Worm (Caenorhabditis elegans) whole organism, midembryonic: ENCODE results near the gene F55B11.2.

Experiments
- T22C8.4 ChIP-seq: fragments of 200-800 bp; sonication (Bioruptor generic); IDR thresholded peaks from 2 replicates; pipeline ENCODE4 v1.3.6; 2022; ENCODE audit warnings: missing genetic modification characterization, missing compliant biosample characterization
- cog-1 ChIP-seq: sonication (generic microtip); optimal IDR thresholded peaks from 2 replicates; lab custom pipeline; 2016; ENCODE audit warnings: missing genetic modification characterization, missing compliant biosample characterization
- flt-1 ChIP-seq: fragments of 200-800 bp; sonication (Bioruptor generic); IDR thresholded peaks from 2 replicates; pipeline ENCODE4 v1.3.6; 2022; ENCODE audit warnings: missing genetic modification characterization, missing compliant biosample characterization
- klf-2 ChIP-seq: fragments of 200-800 bp; sonication (Bioruptor generic); conservative IDR thresholded peaks from 2 replicates; pipeline ENCODE4 v1.3.6; 2022; ENCODE audit warnings: missing genetic modification reagents, missing genetic modification characterization, missing compliant biosample characterization
- med-1 ChIP-seq: sonication (generic microtip); optimal IDR thresholded peaks from 2 replicates; lab custom pipeline; 2017; ENCODE audit warnings: missing genetic modification characterization, mild to moderate bottlenecking, missing compliant biosample characterization, antibody characterized with exemption, missing genetic modification reagents; ENCODE audit not compliant: insufficient read depth
- ref-1 ChIP-seq: fragments of 200-800 bp; sonication (Bioruptor generic); conservative IDR thresholded peaks from 2 replicates; pipeline ENCODE4 v1.3.6; 2022; ENCODE audit warnings: missing genetic modification reagents, missing genetic modification characterization, missing compliant biosample characterization
- tab-1 ChIP-seq: fragments of 200-800 bp; sonication (Bioruptor generic); IDR thresholded peaks from 2 replicates; pipeline ENCODE4 v1.3.6; 2022; ENCODE audit warnings: missing genetic modification characterization, missing compliant biosample characterization
- ztf-23 ChIP-seq: fragments of 200-800 bp; sonication (Bioruptor generic); IDR thresholded peaks from 2 replicates; pipeline ENCODE4 v1.3.6; 2022; ENCODE audit warnings: missing genetic modification reagents, missing genetic modification characterization, missing compliant biosample characterization
- ztf-29 ChIP-seq: fragments of 200-800 bp; sonication (Bioruptor generic); IDR thresholded peaks from 2 replicates; pipeline ENCODE4 v1.3.6; 2022; ENCODE audit warnings: missing genetic modification reagents, missing genetic modification characterization, missing compliant biosample characterization

F55B11.2 gene

ce11 chrIV:14395531-14395930 lies 27.6 kb downstream of the F55B11.2 start:
- TF ChIP-seq ref-1 (GFP tag; lab: Robert Waterston, UW) (no peak), klf-2 (GFP tag; lab: Robert Waterston, UW) (no peak), ztf-23 (GFP tag; lab: Robert Waterston, UW) (no peak), ztf-29 (GFP tag; lab: Robert Waterston, UW) (no peak), cog-1 (tag; lab: Kevin White, UChicago) (no peak), T22C8.4 (GFP tag; lab: Robert Waterston, UW) (no peak), flt-1 (GFP tag; lab: Robert Waterston, UW) (no peak), med-1 (GFP tag; lab: Kevin White, UChicago) (no peak), tab-1 (GFP tag; lab: Robert Waterston, UW) (no peak)

ce11 chrIV:14394812-14395211 lies 28.3 kb downstream of the F55B11.2 start:
- TF ChIP-seq ref-1 (GFP tag; lab: Robert Waterston, UW) (no peak), tab-1 (GFP tag; lab: Robert Waterston, UW) (no peak), flt-1 (GFP tag; lab: Robert Waterston, UW) (no peak)

- TF ChIP-seq cog-1 (tag; lab: Kevin White, UChicago) (no peak), med-1 (GFP tag; lab: Kevin White, UChicago) (no peak), ztf-29 (GFP tag; lab: Robert Waterston, UW) (no peak)
Observed at ce11 chrIV:14393838-14394237, 29.3 kb downstream of the F55B11.2 start, which contains the start of gene clc-8. TSS of gene clc-8 (plus strand) at chrIV:14394138.

ce11 chrIV:14391746-14392145 lies 31.3 kb downstream of the F55B11.2 start:
- TF ChIP-seq tab-1 (GFP tag; lab: Robert Waterston, UW) (no peak), flt-1 (GFP tag; lab: Robert Waterston, UW) (no peak), ref-1 (GFP tag; lab: Robert Waterston, UW) (no peak), cog-1 (tag; lab: Kevin White, UChicago) (no peak), med-1 (GFP tag; lab: Kevin White, UChicago) (no peak), ztf-29 (GFP tag; lab: Robert Waterston, UW) (no peak), T22C8.4 (GFP tag; lab: Robert Waterston, UW) (no peak)

ce11 chrIV:14391268-14391667 lies 31.8 kb downstream of the F55B11.2 start:
- no peak for TF ChIP-seq ztf-29 (GFP tag; lab: Robert Waterston, UW)
- no peak for TF ChIP-seq T22C8.4 (GFP tag; lab: Robert Waterston, UW)
- no peak for TF ChIP-seq ztf-23 (GFP tag; lab: Robert Waterston, UW)
- TF ChIP-seq med-1 (GFP tag; lab: Kevin White, UChicago): no peak
- TF ChIP-seq klf-2 (GFP tag; lab: Robert Waterston, UW): no peak
- no peak for TF ChIP-seq ref-1 (GFP tag; lab: Robert Waterston, UW)
- no peak for TF ChIP-seq flt-1 (GFP tag; lab: Robert Waterston, UW)
- TF ChIP-seq cog-1 (tag; lab: Kevin White, UChicago): no peak
- TF ChIP-seq tab-1 (GFP tag; lab: Robert Waterston, UW): no peak

- TF ChIP-seq ztf-29 (GFP tag; lab: Robert Waterston, UW): no peak
- TF ChIP-seq T22C8.4 (GFP tag; lab: Robert Waterston, UW): no peak
- no peak for TF ChIP-seq klf-2 (GFP tag; lab: Robert Waterston, UW)
- TF ChIP-seq cog-1 (tag; lab: Kevin White, UChicago): no peak
- TF ChIP-seq ztf-23 (GFP tag; lab: Robert Waterston, UW): no peak
- TF ChIP-seq med-1 (GFP tag; lab: Kevin White, UChicago): no peak
- TF ChIP-seq flt-1 (GFP tag; lab: Robert Waterston, UW): no peak
- TF ChIP-seq ref-1 (GFP tag; lab: Robert Waterston, UW): no peak
- TF ChIP-seq tab-1 (GFP tag; lab: Robert Waterston, UW): no peak
Observed at ce11 chrIV:14390023-14390614, 33.0 kb downstream of the F55B11.2 start.

ce11 chrIV:14389070-14389469 lies 34.0 kb downstream of the F55B11.2 start:
- TF ChIP-seq ztf-23 (GFP tag; lab: Robert Waterston, UW): no peak
- no peak for TF ChIP-seq tab-1 (GFP tag; lab: Robert Waterston, UW)
- no peak for TF ChIP-seq cog-1 (tag; lab: Kevin White, UChicago)
- TF ChIP-seq ref-1 (GFP tag; lab: Robert Waterston, UW): no peak
- TF ChIP-seq med-1 (GFP tag; lab: Kevin White, UChicago): no peak

ce11 chrIV:14387766-14388553 lies 35.1 kb downstream of the F55B11.2 start:
- TF ChIP-seq tab-1 (GFP tag; lab: Robert Waterston, UW) (no peak), ztf-23 (GFP tag; lab: Robert Waterston, UW) (no peak), flt-1 (GFP tag; lab: Robert Waterston, UW) (no peak), med-1 (GFP tag; lab: Kevin White, UChicago) (no peak), cog-1 (tag; lab: Kevin White, UChicago) (no peak), klf-2 (GFP tag; lab: Robert Waterston, UW) (no peak), ztf-29 (GFP tag; lab: Robert Waterston, UW) (no peak), T22C8.4 (GFP tag; lab: Robert Waterston, UW) (no peak), ref-1 (GFP tag; lab: Robert Waterston, UW) (no peak)

- TF ChIP-seq ref-1 (GFP tag; lab: Robert Waterston, UW): no peak
- no peak for TF ChIP-seq ztf-23 (GFP tag; lab: Robert Waterston, UW)
Observed at ce11 chrIV:14385140-14385539, 38.0 kb downstream of the F55B11.2 start.
